Worm (Caenorhabditis elegans): Measurements from ENCODE around the gene F07E5.5.

F07E5.5 gene

DNA sequence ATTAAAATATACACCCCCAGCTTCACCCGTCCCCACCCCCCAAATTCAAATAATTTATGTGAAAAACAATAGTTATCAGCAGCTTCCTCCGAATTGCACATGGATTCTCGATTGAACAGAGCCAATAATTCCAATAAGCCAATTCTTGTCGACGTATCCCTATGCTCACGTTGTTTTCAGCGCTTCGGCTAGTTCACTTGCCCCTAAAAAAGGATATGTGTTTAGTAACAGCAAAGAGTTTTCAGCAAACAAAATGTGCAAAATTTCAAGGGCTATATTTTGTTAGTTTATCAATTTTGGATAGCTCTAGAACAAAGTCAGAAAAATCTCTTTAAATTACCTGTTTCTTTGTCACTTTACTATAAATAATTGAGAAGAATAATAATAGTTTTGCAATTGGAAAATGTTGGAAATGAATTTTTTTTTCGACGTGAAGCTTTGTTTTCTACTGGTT lies 24.9 kb upstream of the F07E5.5 start, which contains the start of the genes T16A1.5 and fbxc-49:
TSS of gene T16A1.5 (minus strand) at position 101 of the 454 bp plus-strand sequence.
TSS of gene fbxc-49 (plus strand) at position 404 of the 454 bp plus-strand sequence.
- TF ChIP-seq nhr-28 (tag; optimal IDR thresholded peaks at IDR 0.05) (no peak), nhr-11 (tag; optimal IDR thresholded peaks at IDR 0.05) (no peak), hmg-11 (tag; optimal IDR thresholded peaks at IDR 0.05) (no peak), daf-12 (tag; optimal IDR thresholded peaks at IDR 0.05) (no peak), nhr-237 (tag; optimal IDR thresholded peaks at IDR 0.05) (no peak)

DNA sequence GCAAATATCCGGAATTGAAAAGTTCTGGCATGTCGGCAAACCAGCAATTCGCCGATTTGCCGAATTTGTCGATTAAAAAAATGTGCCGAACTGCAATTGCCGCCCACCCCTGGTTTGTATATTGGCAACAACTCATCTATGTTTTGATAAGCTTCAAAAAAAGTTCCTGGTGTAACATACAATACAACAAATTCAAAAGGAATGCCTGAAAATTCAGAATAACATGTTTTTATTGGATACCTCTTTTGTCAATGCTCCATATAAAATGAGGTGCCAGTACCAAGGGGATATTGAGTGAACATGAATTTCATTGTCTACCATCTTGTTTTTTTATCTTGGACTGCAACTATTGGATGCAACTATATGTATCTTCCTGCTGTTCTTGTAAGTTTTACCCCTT lies 22.4 kb upstream of the F07E5.5 start, which contains the start of gene T16A1.4:
TSS of gene T16A1.4 (plus strand) at position 301 of the 400 bp plus-strand sequence.
- TF ChIP-seq unc-39 (tag; optimal IDR thresholded peaks at IDR 0.05) (no peak), snpc-4 (tag; optimal IDR thresholded peaks at IDR 0.05) (no peak), unc-62 (GFP tag; optimal IDR thresholded peaks at IDR 0.05) (no peak), zag-1 (tag; optimal IDR thresholded peaks at IDR 0.05) (no peak), eor-1 (tag; optimal IDR thresholded peaks at IDR 0.05) (no peak), egl-5 (tag; optimal IDR thresholded peaks at IDR 0.05) (no peak), ceh-82 (tag; optimal IDR thresholded peaks at IDR 0.05) (no peak), jun-1 (tag; optimal IDR thresholded peaks at IDR 0.05) (no peak), egl-27 (tag; optimal IDR thresholded peaks at IDR 0.05) (no peak), mdl-1 (tag; optimal IDR thresholded peaks at IDR 0.05) (no peak), nhr-237 (tag; optimal IDR thresholded peaks at IDR 0.05) (no peak), nhr-25 (tag; optimal IDR thresholded peaks at IDR 0.05) (no peak), fkh-2 (tag; optimal IDR thresholded peaks at IDR 0.05) (no peak), ztf-4 (tag; optimal IDR thresholded peaks at IDR 0.05) (no peak), elt-3 (tag; optimal IDR thresholded peaks at IDR 0.05) (no peak), elt-2 (tag; optimal IDR thresholded peaks at IDR 0.05) (no peak), daf-12 (tag; optimal IDR thresholded peaks at IDR 0.05) (no peak), sea-2 (GFP tag; optimal IDR thresholded peaks at IDR 0.05) (no peak), hmg-11 (tag; optimal IDR thresholded peaks at IDR 0.05) (no peak)

DNA sequence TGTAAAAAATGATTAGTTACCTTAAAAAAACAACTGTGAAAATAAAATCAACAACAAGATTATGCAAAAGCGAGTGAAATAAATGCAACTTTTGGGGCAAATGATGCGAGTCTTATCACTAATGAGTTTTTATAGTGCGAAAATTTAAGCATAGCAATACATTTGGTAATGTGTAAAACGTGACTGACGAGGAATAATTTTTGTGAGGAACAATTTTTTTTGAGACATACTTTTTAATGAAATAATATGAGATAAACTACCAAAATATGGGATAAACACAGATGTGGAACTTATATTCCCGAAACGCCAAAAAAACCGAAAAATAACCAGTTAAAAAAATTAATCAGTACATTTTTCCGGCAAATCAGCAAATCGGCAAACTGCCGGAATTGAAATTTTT lies 21.6 kb upstream of the F07E5.5 start, which contains the start of gene F07E5.9:
TSS of gene F07E5.9 (minus strand) at position 101 of the 400 bp plus-strand sequence.
- TF ChIP-seq fos-1 (tag; optimal IDR thresholded peaks at IDR 0.05) (no peak), elt-1 (tag; optimal IDR thresholded peaks at IDR 0.05) (no peak), nhr-28 (tag; optimal IDR thresholded peaks at IDR 0.05) (no peak), R02D3.7 (tag; optimal IDR thresholded peaks at IDR 0.05) (no peak), aly-2 (tag; optimal IDR thresholded peaks at IDR 0.05) (no peak), mdl-1 (tag; optimal IDR thresholded peaks at IDR 0.05) (no peak), jun-1 (tag; optimal IDR thresholded peaks at IDR 0.05) (no peak), ceh-9 (tag; optimal IDR thresholded peaks at IDR 0.05) (no peak), ztf-11 (tag; optimal IDR thresholded peaks at IDR 0.05) (no peak)

DNA sequence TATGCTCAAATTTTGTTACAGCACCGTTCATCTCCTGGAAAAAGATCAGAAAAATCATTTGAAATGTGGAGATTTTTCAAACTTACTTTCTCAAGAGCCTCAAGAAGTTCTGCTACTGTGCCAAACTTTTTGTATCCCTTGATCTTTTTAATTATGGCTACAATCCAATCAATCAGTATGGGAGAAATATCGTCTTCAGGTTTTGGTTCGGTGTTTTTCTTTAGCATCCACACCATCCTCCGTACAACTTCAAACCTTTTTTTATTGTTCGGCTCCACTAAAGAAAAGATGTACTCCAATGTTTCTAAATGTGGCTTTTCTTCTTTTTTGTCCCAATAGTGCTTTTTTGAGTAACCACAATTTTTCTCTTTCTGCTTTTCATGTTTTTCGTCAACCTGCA lies 17.6 kb upstream of the F07E5.5 start:
- no peak for TF ChIP-seq lsy-12 (tag; optimal IDR thresholded peaks at IDR 0.05)
- TF ChIP-seq unc-39 (tag; optimal IDR thresholded peaks at IDR 0.05), result no peak
- no peak for TF ChIP-seq nhr-76 (tag; optimal IDR thresholded peaks at IDR 0.05)

DNA sequence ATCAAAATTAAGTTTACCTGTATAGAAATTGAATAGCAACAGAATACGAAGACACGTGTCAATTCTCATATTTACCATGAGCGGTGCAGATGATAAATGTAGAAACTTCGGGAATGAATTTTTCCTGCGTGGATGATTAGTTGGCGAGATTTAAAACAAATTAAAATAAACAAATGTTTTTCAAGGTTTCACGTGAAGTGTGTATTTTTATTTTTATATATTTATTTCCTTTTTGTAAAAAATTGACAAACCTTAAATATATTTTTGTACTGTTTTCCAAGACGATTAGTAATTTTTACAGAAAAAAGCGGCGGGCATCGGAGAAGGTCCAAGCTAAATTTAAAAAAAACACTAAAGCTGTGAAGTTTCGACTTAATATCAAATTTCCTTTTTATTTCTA lies 16.6 kb upstream of the F07E5.5 start, which contains the start of gene F07E5.8:
TSS of gene F07E5.8 (minus strand) at position 101 of the 400 bp plus-strand sequence.
- TF ChIP-seq nhr-25 (tag; optimal IDR thresholded peaks at IDR 0.05) (no peak), nhr-237 (tag; optimal IDR thresholded peaks at IDR 0.05) (no peak), egl-5 (tag; optimal IDR thresholded peaks at IDR 0.05) (no peak), sea-2 (GFP tag; optimal IDR thresholded peaks at IDR 0.05) (no peak), nfya-1 (tag; optimal IDR thresholded peaks at IDR 0.05; ENCODE audit: insufficient read depth) (no peak), elt-2 (tag; optimal IDR thresholded peaks at IDR 0.05) (no peak)

DNA sequence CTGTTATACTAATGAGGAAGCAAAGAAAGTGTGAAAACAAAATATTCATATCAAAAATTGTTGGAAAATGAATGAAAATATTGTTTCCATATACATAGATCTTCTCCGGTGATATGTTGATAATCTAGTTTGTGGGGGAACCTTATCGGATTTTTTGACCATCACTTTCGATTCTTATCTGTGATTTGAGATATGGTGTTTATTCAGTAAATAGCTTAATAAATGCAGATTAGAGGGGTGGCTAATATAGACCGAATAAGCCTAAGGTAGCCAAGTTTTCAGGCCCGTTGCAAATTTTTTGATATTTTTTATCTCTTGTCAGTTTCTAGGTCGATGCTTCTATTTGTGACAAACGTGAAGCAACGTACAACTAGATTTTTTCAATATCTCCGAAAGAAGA lies 12.6 kb upstream of the F07E5.5 start, which contains the start of gene F07E5.7:
TSS of gene F07E5.7 (minus strand) at position 101 of the 400 bp plus-strand sequence.
- TF ChIP-seq mml-1 (tag; optimal IDR thresholded peaks at IDR 0.05), result no peak
- no peak for TF ChIP-seq ceh-82 (tag; optimal IDR thresholded peaks at IDR 0.05)
- no peak for TF ChIP-seq fkh-2 (tag; optimal IDR thresholded peaks at IDR 0.05)
- TF ChIP-seq nhr-237 (tag; optimal IDR thresholded peaks at IDR 0.05), result no peak
- no peak for TF ChIP-seq nfya-1 (tag; optimal IDR thresholded peaks at IDR 0.05; ENCODE audit: insufficient read depth)
- TF ChIP-seq eor-1 (tag; optimal IDR thresholded peaks at IDR 0.05), result no peak
- no peak for TF ChIP-seq lsy-12 (tag; optimal IDR thresholded peaks at IDR 0.05)
- no peak for TF ChIP-seq nhr-23 (tag; optimal IDR thresholded peaks at IDR 0.05)
- no peak for TF ChIP-seq nhr-12 (tag; optimal IDR thresholded peaks at IDR 0.05)
- TF ChIP-seq elt-2 (tag; optimal IDR thresholded peaks at IDR 0.05), result no peak
- TF ChIP-seq nhr-77 (tag; optimal IDR thresholded peaks at IDR 0.05), result no peak
- TF ChIP-seq jun-1 (tag; optimal IDR thresholded peaks at IDR 0.05), result no peak
- no peak for TF ChIP-seq egl-27 (tag; optimal IDR thresholded peaks at IDR 0.05)
- no peak for TF ChIP-seq ZK546.5 (tag; optimal IDR thresholded peaks at IDR 0.05)
- TF ChIP-seq daf-12 (tag; optimal IDR thresholded peaks at IDR 0.05), result no peak
- no peak for TF ChIP-seq pqm-1 (tag; optimal IDR thresholded peaks at IDR 0.05)

All from whole organism, L3 larva.